Worm (Caenorhabditis elegans): Measurements from ENCODE around the gene mpst-7.

The mpst-7 gene

ce11 chrV:13003378-13003777 is 42.4 kb upstream of the mpst-7 start (continued):
- TF ChIP-seq hrde-1 (tag; optimal IDR thresholded peaks at IDR 0.05; ENCODE audit: borderline replicate concordance) (peak; percentile 63), ztf-25 (GFP tag; IDR thresholded peaks at IDR 0.05) (no peak), snpc-1.1 (tag; optimal IDR thresholded peaks at IDR 0.05; ENCODE audit: insufficient read depth) (no peak), Y53F4B.3 (GFP tag; IDR thresholded peaks at IDR 0.05) (no peak), D2030.7 (GFP tag; IDR thresholded peaks at IDR 0.05) (peak; percentile 39; the same call in 1 of the 2 replicates), lin-26 (GFP tag; IDR thresholded peaks at IDR 0.05) (peak; percentile 87), ets-4 (GFP tag; optimal IDR thresholded peaks at IDR 0.05) (no peak), mcd-1 (GFP tag; IDR thresholded peaks at IDR 0.05) (peak; percentile 59), xnd-1 (tag; optimal IDR thresholded peaks at IDR 0.05) (no peak), nhr-80 (tag; optimal IDR thresholded peaks at IDR 0.05) (peak; percentile 43), nfyb-1 (GFP tag; IDR thresholded peaks at IDR 0.05) (peak; percentile 85), mxl-1 (tag; optimal IDR thresholded peaks at IDR 0.05) (peak; percentile 62), rpc-1 (optimal IDR thresholded peaks at IDR 0.05) (peak; percentile 90), rpc-1 (tag; optimal IDR thresholded peaks at IDR 0.05) (peak; percentile 77), T26A5.8 (tag; optimal IDR thresholded peaks at IDR 0.05) (no peak), hmg-20 (GFP tag; IDR thresholded peaks at IDR 0.05) (no peak; the same call in 1 of the 2 replicates), tbx-9 (tag; optimal IDR thresholded peaks at IDR 0.05; ENCODE audit: borderline replicate concordance) (no peak), fkh-3 (tag; optimal IDR thresholded peaks at IDR 0.05) (peak; percentile 71), him-1 (tag; optimal IDR thresholded peaks at IDR 0.05) (peak; percentile 39), F23B12.7 (tag; optimal IDR thresholded peaks at IDR 0.05; ENCODE audit: insufficient read depth) (peak; percentile 76), sptf-2 (GFP tag; optimal IDR thresholded peaks at IDR 0.05) (peak; percentile 37), cebp-1 (GFP tag; IDR thresholded peaks at IDR 0.05) (no peak), cebp-1 (tag; optimal IDR thresholded peaks at IDR 0.05) (peak; percentile 67), dpff-1 (tag; optimal IDR thresholded peaks at IDR 0.05) (no peak), rcor-1 (GFP tag; IDR thresholded peaks at IDR 0.05) (peak; percentile 71), Y95B8A.8 (GFP tag; IDR thresholded peaks at IDR 0.05) (no peak), sdz-38 (tag; optimal IDR thresholded peaks at IDR 0.05) (no peak), B0019.2 (GFP tag; conservative IDR thresholded peaks at IDR 0.05) (no peak), Y79H2A.3 (GFP tag; conservative IDR thresholded peaks at IDR 0.05) (no peak), madf-8 (GFP tag; conservative IDR thresholded peaks at IDR 0.05) (no peak), die-1 (tag; optimal IDR thresholded peaks at IDR 0.05) (peak; percentile 79), F22D6.2 (tag; optimal IDR thresholded peaks at IDR 0.05) (no peak), hmg-1.2 (GFP tag; IDR thresholded peaks at IDR 0.05) (peak; percentile 78), snpc-4 (GFP tag; optimal IDR thresholded peaks at IDR 0.05) (peak; percentile 49), snpc-4 (tag; optimal IDR thresholded peaks at IDR 0.05) (peak in 3 of 4 experiments; percentile 52 to 73 (median 61)), egrh-3 (GFP tag; IDR thresholded peaks at IDR 0.05) (no peak), lir-1 (GFP tag; conservative IDR thresholded peaks at IDR 0.05) (0 out of 2 replicates have a peak, but pooled peaks have one; percentile 42), nhr-120 (GFP tag; IDR thresholded peaks at IDR 0.05) (no peak), C17E4.6 (GFP tag; IDR thresholded peaks at IDR 0.05) (peak; percentile 32; the same call in 1 of the 2 replicates), dox-1 (GFP tag; IDR thresholded peaks at IDR 0.05) (peak; percentile 72; the same call in 1 of the 2 replicates), sea-2 (GFP tag; IDR thresholded peaks at IDR 0.05) (no peak), akir-1 (GFP tag; optimal IDR thresholded peaks at IDR 0.05) (no peak), bed-2 (GFP tag; IDR thresholded peaks at IDR 0.05) (no peak), F57A8.1 (GFP tag; optimal IDR thresholded peaks at IDR 0.05) (peak; percentile 38), gei-17 (GFP tag; optimal IDR thresholded peaks at IDR 0.05) (no peak), tlf-1 (GFP tag; optimal IDR thresholded peaks at IDR 0.05) (no peak), madf-6 (GFP tag; IDR thresholded peaks at IDR 0.05) (peak; percentile 65), ceh-79 (tag; optimal IDR thresholded peaks at IDR 0.05) (no peak), snpc-3.4 (tag; optimal IDR thresholded peaks at IDR 0.05) (peak; percentile 92), F33H1.4 (GFP tag; IDR thresholded peaks at IDR 0.05) (no peak)
